Fruit fly (Drosophila melanogaster): ENCODE measurements around the gene Dph2.

Dph2 gene

DNA sequence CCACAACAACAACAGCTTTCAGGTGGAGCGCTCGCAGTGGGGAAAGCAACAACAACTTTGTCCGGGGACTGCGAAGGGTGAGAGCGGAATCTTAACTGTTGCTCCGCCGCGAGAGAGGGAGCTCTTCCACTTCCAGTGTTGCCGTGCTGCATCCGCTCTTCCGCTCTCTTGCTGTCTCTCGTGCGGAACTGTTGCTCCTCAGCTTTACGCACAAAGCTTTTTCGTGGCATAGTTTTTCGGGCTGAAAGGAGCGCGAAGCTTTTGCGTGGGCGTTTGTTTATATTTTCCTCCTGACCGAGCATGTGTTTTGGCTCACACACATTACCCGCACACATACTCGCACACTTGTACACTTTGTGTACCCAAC is 17.8 kb downstream of the Dph2 start (continued):
- TF ChIP-seq CG33557 (GFP tag; optimal IDR thresholded peaks at IDR 0.05) = no peak
- no peak for TF ChIP-seq CG14710 (tag; optimal IDR thresholded peaks at IDR 0.05)
- TF ChIP-seq Dref (GFP tag; IDR thresholded peaks at IDR 0.05) = 0 out of 2 replicates have a peak, but pooled peaks have one; percentile 24
- TF ChIP-seq CG17186 (GFP tag; optimal IDR thresholded peaks at IDR 0.05) = no peak
- no peak for TF ChIP-seq Xrp1 (GFP tag; IDR thresholded peaks at IDR 0.05)
- TF ChIP-seq scrt (GFP tag; optimal IDR thresholded peaks at IDR 0.05) = peak; percentile 99
- TF ChIP-seq Usf (GFP tag; optimal IDR thresholded peaks at IDR 0.05) = no peak
- TF ChIP-seq Awh (GFP tag; IDR thresholded peaks at IDR 0.05) = no peak
- no peak for TF ChIP-seq CG11085 (GFP tag; IDR thresholded peaks at IDR 0.05)
- no peak for TF ChIP-seq toy (GFP tag; IDR thresholded peaks at IDR 0.05)
- TF ChIP-seq ranshi (GFP tag; IDR thresholded peaks at IDR 0.05) = no peak
- TF ChIP-seq gcm2 (GFP tag; optimal IDR thresholded peaks at IDR 0.05) = no peak
- no peak for TF ChIP-seq CG7357 (GFP tag; IDR thresholded peaks at IDR 0.05)
- TF ChIP-seq crc (GFP tag; optimal IDR thresholded peaks at IDR 0.05) = no peak
- TF ChIP-seq CG2120 (GFP tag; optimal IDR thresholded peaks at IDR 0.05) = no peak
- no peak for TF ChIP-seq Stat92E (GFP tag; optimal IDR thresholded peaks at IDR 0.05)
- no peak for TF ChIP-seq stc (GFP tag; IDR thresholded peaks at IDR 0.05)
- no peak for TF ChIP-seq chm (GFP tag; IDR thresholded peaks at IDR 0.05)
- TF ChIP-seq unc-4 (GFP tag; IDR thresholded peaks at IDR 0.05; ENCODE audit: partially characterized antibody) = no peak
- no peak for TF ChIP-seq en (GFP tag; optimal IDR thresholded peaks at IDR 0.05)
- TF ChIP-seq CG3838 (GFP tag; optimal IDR thresholded peaks at IDR 0.05) = no peak
- TF ChIP-seq CG7372 (GFP tag; IDR thresholded peaks at IDR 0.05) = no peak
- TF ChIP-seq CG2712 (tag; optimal IDR thresholded peaks at IDR 0.05) = no peak
- TF ChIP-seq bowl (GFP tag; IDR thresholded peaks at IDR 0.05) = no peak
- TF ChIP-seq Fer1 (GFP tag; optimal IDR thresholded peaks at IDR 0.05) = no peak
- no peak for TF ChIP-seq bigmax (GFP tag; optimal IDR thresholded peaks at IDR 0.05)
- TF ChIP-seq CG7745 (tag; optimal IDR thresholded peaks at IDR 0.05) = no peak
- TF ChIP-seq Asciz (GFP tag; optimal IDR thresholded peaks at IDR 0.05) = no peak
- TF ChIP-seq usp (GFP tag; optimal IDR thresholded peaks at IDR 0.05) = no peak
- TF ChIP-seq nmo (GFP tag; optimal IDR thresholded peaks at IDR 0.05) = no peak
- TF ChIP-seq B-H2 (GFP tag; optimal IDR thresholded peaks at IDR 0.05) = no peak
- TF ChIP-seq gt (GFP tag; IDR thresholded peaks at IDR 0.05) = no peak
- no peak for TF ChIP-seq CG1647 (GFP tag; optimal IDR thresholded peaks at IDR 0.05)
- TF ChIP-seq HLHmδ (GFP tag; optimal IDR thresholded peaks at IDR 0.05) = no peak
- no peak for TF ChIP-seq CG3726 (GFP tag; IDR thresholded peaks at IDR 0.05)
- TF ChIP-seq Lpt (GFP tag; optimal IDR thresholded peaks at IDR 0.05) = no peak
- peak; percentile 23 for TF ChIP-seq CG2678 (tag; optimal IDR thresholded peaks at IDR 0.05)
- TF ChIP-seq CG4424 (GFP tag; optimal IDR thresholded peaks at IDR 0.05) = peak; percentile 11
- TF ChIP-seq CG8478 (optimal IDR thresholded peaks at IDR 0.05) = peak; percentile 57
- no peak for TF ChIP-seq sim (GFP tag; IDR thresholded peaks at IDR 0.05)
- no peak for TF ChIP-seq Hr39 (optimal IDR thresholded peaks at IDR 0.05)
- peak; percentile 33; the same call in 1 of the 2 replicates for TF ChIP-seq CG4360 (GFP tag; IDR thresholded peaks at IDR 0.05)
- no peak for TF ChIP-seq rib (GFP tag; IDR thresholded peaks at IDR 0.05)
- TF ChIP-seq Aef1 (GFP tag; IDR thresholded peaks at IDR 0.05) = no peak
- no peak for TF ChIP-seq Meics (GFP tag; optimal IDR thresholded peaks at IDR 0.05)
- no peak for TF ChIP-seq CG12071 (GFP tag; optimal IDR thresholded peaks at IDR 0.05)
- no peak for TF ChIP-seq CG14860 (GFP tag; IDR thresholded peaks at IDR 0.05; ENCODE audit: partially characterized antibody)
- TF ChIP-seq tin (GFP tag; optimal IDR thresholded peaks at IDR 0.05) = no peak
- TF ChIP-seq Ets97D (GFP tag; optimal IDR thresholded peaks at IDR 0.05) = peak; percentile 11
- TF ChIP-seq CG3847 (GFP tag; IDR thresholded peaks at IDR 0.05) = no peak
- no peak for TF ChIP-seq CrebB (tag; optimal IDR thresholded peaks at IDR 0.05)
- TF ChIP-seq sr (GFP tag; IDR thresholded peaks at IDR 0.05) = peak; percentile 62; the same call in 2 of the 3 replicates
- TF ChIP-seq ham (GFP tag; IDR thresholded peaks at IDR 0.05) = no peak
- no peak for TF ChIP-seq hb (GFP tag; IDR thresholded peaks at IDR 0.05; ENCODE audit: partially characterized antibody)

Data from whole organism, embryonic.